Fruit fly (Drosophila melanogaster) whole organism, embryonic: Measurements from ENCODE around the gene Or9a.

ENCODE experiments used
- Aef1 ChIP-seq: fragments of 200-800 bp; sonication (Bioruptor generic); IDR thresholded peaks from 3 replicates; pipeline ENCODE4 v1.3.6; 2022; ENCODE audit warnings: missing biosample characterization, missing genetic modification characterization
- B-H1 ChIP-seq: fragments of 200-800 bp; sonication (Bioruptor generic); IDR thresholded peaks from 3 replicates; pipeline ENCODE4 v1.3.6; 2022; ENCODE audit warnings: missing biosample characterization, missing genetic modification characterization
- B-H2 ChIP-seq: fragments of 200-800 bp; sonication (Bioruptor generic); optimal IDR thresholded peaks from 2 replicates; lab custom pipeline; 2018; ENCODE audit warnings: missing biosample characterization, mild to moderate bottlenecking, missing genetic modification characterization
- BtbVII ChIP-seq: fragments of 200-800 bp; sonication (Bioruptor generic); optimal IDR thresholded peaks from 3 replicates; lab custom pipeline; 2017; ENCODE audit warnings: missing biosample characterization, mild to moderate bottlenecking, missing genetic modification characterization
- CG10565 ChIP-seq: fragments of 200-800 bp; sonication (Bioruptor generic); optimal IDR thresholded peaks from 3 replicates; lab custom pipeline; 2016; ENCODE audit warnings: missing biosample characterization, mild to moderate bottlenecking, missing genetic modification characterization
- CG11093 ChIP-seq: fragments of 200-800 bp; sonication (Bioruptor generic); IDR thresholded peaks from 3 replicates; pipeline ENCODE4 v1.3.6; 2022; ENCODE audit warnings: missing biosample characterization, missing genetic modification characterization
- CG12744 ChIP-seq: fragments of 200-800 bp; sonication (Bioruptor generic); optimal IDR thresholded peaks from 2 replicates; lab custom pipeline; 2016; ENCODE audit warnings: missing biosample characterization, missing genetic modification characterization
- CG13123 ChIP-seq: fragments of 200-800 bp; sonication (Bioruptor generic); optimal IDR thresholded peaks from 2 replicates; lab custom pipeline; 2016; ENCODE audit warnings: missing biosample characterization, missing genetic modification characterization
- CG13424 ChIP-seq: fragments of 200-800 bp; sonication (Bioruptor generic); optimal IDR thresholded peaks from 2 replicates; lab custom pipeline; 2019; ENCODE audit warnings: missing biosample characterization, mild to moderate bottlenecking, missing genetic modification characterization, moderate library complexity
- CG14050 ChIP-seq: fragments of 200-800 bp; sonication (Bioruptor generic); IDR thresholded peaks from 3 replicates; pipeline ENCODE4 v1.3.6; 2022; ENCODE audit warnings: missing biosample characterization, missing genetic modification characterization
- CG14667 ChIP-seq: fragments of 200-800 bp; sonication (Bioruptor generic); IDR thresholded peaks from 2 replicates; pipeline ENCODE4 v1.3.6; 2022; ENCODE audit warnings: missing biosample characterization, missing genetic modification characterization
- CG14965 ChIP-seq: fragments of 200-800 bp; sonication (Bioruptor generic); optimal IDR thresholded peaks from 2 replicates; lab custom pipeline; 2016; ENCODE audit warnings: missing biosample characterization, missing genetic modification characterization, borderline replicate concordance
- CG17328 ChIP-seq: fragments of 200-800 bp; sonication (Bioruptor generic); IDR thresholded peaks from 2 replicates; pipeline ENCODE4 v1.3.6; 2022; ENCODE audit warnings: missing biosample characterization, missing genetic modification characterization
- CG2712 ChIP-seq: fragments of 200-800 bp; optimal IDR thresholded peaks from 3 replicates; lab custom pipeline; 2019; ENCODE audit warnings: missing biosample characterization, mild to moderate bottlenecking, missing genetic modification characterization, moderate library complexity
- CG2875 ChIP-seq: fragments of 200-800 bp; sonication (Bioruptor generic); optimal IDR thresholded peaks from 2 replicates; lab custom pipeline; 2017; ENCODE audit warnings: missing biosample characterization, mild to moderate bottlenecking, missing genetic modification characterization, missing genetic modification reagents
- CG30403 ChIP-seq: fragments of 200-800 bp; sonication (Bioruptor generic); optimal IDR thresholded peaks from 3 replicates; lab custom pipeline; 2016; ENCODE audit warnings: missing biosample characterization, missing genetic modification characterization
- CG3838 ChIP-seq: fragments of 200-800 bp; sonication (Bioruptor generic); optimal IDR thresholded peaks from 3 replicates; lab custom pipeline; 2016; ENCODE audit warnings: missing biosample characterization, missing genetic modification characterization
- CG6683 ChIP-seq: fragments of 200-800 bp; sonication (Bioruptor generic); optimal IDR thresholded peaks from 2 replicates; lab custom pipeline; 2017; ENCODE audit warnings: missing biosample characterization, mild to moderate bottlenecking, missing genetic modification characterization, missing genetic modification reagents
- CG6791 ChIP-seq: fragments of 200-800 bp; sonication (Bioruptor generic); IDR thresholded peaks from 3 replicates; pipeline ENCODE4 v1.3.6; 2022; ENCODE audit warnings: missing biosample characterization, missing genetic modification characterization; ENCODE audit not compliant: partially characterized antibody
- CG6813 ChIP-seq: fragments of 200-800 bp; sonication (Bioruptor generic); optimal IDR thresholded peaks from 2 replicates; lab custom pipeline; 2017; ENCODE audit warnings: missing biosample characterization, missing genetic modification characterization, mild to moderate bottlenecking, moderate library complexity, missing genetic modification reagents
- CG7839 ChIP-seq: fragments of 200-800 bp; sonication (Bioruptor generic); optimal IDR thresholded peaks from 3 replicates; lab custom pipeline; 2018; ENCODE audit warnings: missing biosample characterization, mild to moderate bottlenecking, missing genetic modification characterization, moderate library complexity
- Chrac-16 ChIP-seq: fragments of 200-800 bp; sonication (Bioruptor generic); optimal IDR thresholded peaks from 3 replicates; lab custom pipeline; 2016; ENCODE audit warnings: missing biosample characterization, missing genetic modification characterization
- CrebB ChIP-seq: fragments of 200-800 bp; sonication (Bioruptor generic); optimal IDR thresholded peaks from 3 replicates; lab custom pipeline; 2018; ENCODE audit warnings: missing biosample characterization, mild to moderate bottlenecking, missing genetic modification characterization
- Fer1 ChIP-seq: fragments of 200-800 bp; sonication (Bioruptor generic); optimal IDR thresholded peaks from 2 replicates; lab custom pipeline; 2017; ENCODE audit warnings: missing biosample characterization, mild to moderate bottlenecking, missing genetic modification characterization
- HLHmδ ChIP-seq: fragments of 200-800 bp; sonication (Bioruptor generic); optimal IDR thresholded peaks from 2 replicates; lab custom pipeline; 2018; ENCODE audit warnings: missing biosample characterization, mild to moderate bottlenecking, missing genetic modification characterization, moderate library complexity
- Hand ChIP-seq: fragments of 200-800 bp; sonication (Bioruptor generic); optimal IDR thresholded peaks from 2 replicates; lab custom pipeline; 2017; ENCODE audit warnings: mild to moderate bottlenecking, missing biosample characterization, missing genetic modification reagents, missing genetic modification characterization
- Myb ChIP-seq: fragments of 200-800 bp; sonication (Bioruptor generic); optimal IDR thresholded peaks from 2 replicates; lab custom pipeline; 2016; ENCODE audit warnings: missing biosample characterization, missing genetic modification characterization
- NC2β ChIP-seq: fragments of 200-800 bp; sonication (Bioruptor generic); optimal IDR thresholded peaks from 2 replicates; lab custom pipeline; 2016; ENCODE audit warnings: missing biosample characterization, missing genetic modification characterization
- Sry-δ ChIP-seq: fragments of 200-800 bp; sonication (Bioruptor generic); optimal IDR thresholded peaks from 2 replicates; lab custom pipeline; 2016; ENCODE audit warnings: missing biosample characterization, missing genetic modification characterization
- Xrp1 ChIP-seq: fragments of 200-800 bp; sonication (Bioruptor generic); IDR thresholded peaks from 2 replicates; pipeline ENCODE4 v1.3.6; 2022; ENCODE audit warnings: missing biosample characterization, missing genetic modification characterization
- al ChIP-seq: fragments of 200-800 bp; sonication (Bioruptor generic); IDR thresholded peaks from 2 replicates; pipeline ENCODE4 v1.3.6; 2022; ENCODE audit warnings: missing biosample characterization, missing genetic modification characterization
- br ChIP-seq: fragments of >200 bp; optimal IDR thresholded peaks from 2 replicates; lab custom pipeline; 2017
- cwo ChIP-seq: fragments of 200-800 bp; sonication (Bioruptor generic); optimal IDR thresholded peaks from 3 replicates; lab custom pipeline; 2017; ENCODE audit warnings: missing biosample characterization, missing genetic modification characterization, mild to moderate bottlenecking, moderate library complexity, missing genetic modification reagents
- da ChIP-seq: fragments of 200-800 bp; sonication (Bioruptor generic); optimal IDR thresholded peaks from 2 replicates; lab custom pipeline; 2016; ENCODE audit warnings: missing biosample characterization, missing genetic modification characterization
- danr ChIP-seq: fragments of 200-800 bp; sonication (Bioruptor generic); IDR thresholded peaks from 2 replicates; pipeline ENCODE4 v1.3.6; 2022; ENCODE audit warnings: missing biosample characterization, missing genetic modification characterization
- gcm ChIP-seq: fragments of 200-800 bp; sonication (Bioruptor generic); optimal IDR thresholded peaks from 2 replicates; lab custom pipeline; 2019; ENCODE audit warnings: missing biosample characterization, mild to moderate bottlenecking, missing genetic modification characterization, moderate library complexity
- hbn ChIP-seq: fragments of 200-800 bp; sonication (Bioruptor generic); IDR thresholded peaks from 2 replicates; pipeline ENCODE4 v1.3.6; 2022; ENCODE audit warnings: missing biosample characterization, missing genetic modification characterization; ENCODE audit not compliant: partially characterized antibody
- insv ChIP-seq, 2 experiments: fragments of 200-800 bp; sonication (Bioruptor generic); optimal IDR thresholded peaks; 3 replicates each; lab custom pipeline; 2016 to 2018; ENCODE audit warnings: missing biosample characterization in 2 of 2, missing genetic modification characterization in 2 of 2
- mam ChIP-seq: fragments of 200-800 bp; sonication (Bioruptor generic); optimal IDR thresholded peaks from 3 replicates; lab custom pipeline; 2016; ENCODE audit warnings: missing biosample characterization, missing genetic modification characterization
- pb ChIP-seq: fragments of 200-800 bp; sonication (Bioruptor generic); optimal IDR thresholded peaks from 3 replicates; lab custom pipeline; 2016; ENCODE audit warnings: missing biosample characterization, missing genetic modification characterization
- phol ChIP-seq: fragments of 200-800 bp; sonication (Bioruptor generic); optimal IDR thresholded peaks from 3 replicates; lab custom pipeline; 2018; ENCODE audit warnings: missing biosample characterization, mild to moderate bottlenecking, missing genetic modification characterization, moderate library complexity
- schlank ChIP-seq: fragments of 200-800 bp; sonication (Bioruptor generic); optimal IDR thresholded peaks from 2 replicates; lab custom pipeline; 2018; ENCODE audit warnings: missing biosample characterization, mild to moderate bottlenecking, missing genetic modification characterization
- scrt ChIP-seq: fragments of 200-800 bp; sonication (Bioruptor generic); optimal IDR thresholded peaks from 2 replicates; lab custom pipeline; 2018; ENCODE audit warnings: missing biosample characterization, mild to moderate bottlenecking, missing genetic modification characterization, moderate library complexity
- sisA ChIP-seq: fragments of 200-800 bp; sonication (Bioruptor generic); IDR thresholded peaks from 2 replicates; pipeline ENCODE4 v1.3.6; 2022; ENCODE audit warnings: missing biosample characterization, missing genetic modification characterization
- slou ChIP-seq: fragments of 200-800 bp; sonication (Bioruptor generic); optimal IDR thresholded peaks from 3 replicates; lab custom pipeline; 2016; ENCODE audit warnings: missing biosample characterization, missing genetic modification characterization
- sna ChIP-seq: fragments of 200-800 bp; sonication (Bioruptor generic); IDR thresholded peaks from 2 replicates; pipeline ENCODE4 v1.3.6; 2022; ENCODE audit warnings: missing biosample characterization, missing genetic modification characterization; ENCODE audit not compliant: partially characterized antibody
- stwl ChIP-seq: fragments of 200-800 bp; sonication (Bioruptor generic); optimal IDR thresholded peaks from 3 replicates; lab custom pipeline; 2018; ENCODE audit warnings: missing biosample characterization, mild to moderate bottlenecking, missing genetic modification characterization, moderate library complexity
- tna ChIP-seq: fragments of 200-800 bp; sonication (Bioruptor generic); IDR thresholded peaks from 2 replicates; pipeline ENCODE4 v1.3.6; 2022; ENCODE audit warnings: missing biosample characterization, missing genetic modification characterization; ENCODE audit not compliant: partially characterized antibody
- toy ChIP-seq: fragments of 200-800 bp; sonication (Bioruptor generic); IDR thresholded peaks from 2 replicates; pipeline ENCODE4 v1.3.6; 2022; ENCODE audit warnings: missing biosample characterization, missing genetic modification characterization
- wek ChIP-seq: fragments of 200-800 bp; sonication (Bioruptor generic); optimal IDR thresholded peaks from 3 replicates; lab custom pipeline; 2018; ENCODE audit warnings: missing biosample characterization, mild to moderate bottlenecking, missing genetic modification characterization, moderate library complexity
- z ChIP-seq: fragments of 200-800 bp; sonication (Bioruptor generic); IDR thresholded peaks from 3 replicates; pipeline ENCODE4 v1.3.6; 2022; ENCODE audit warnings: missing biosample characterization, missing genetic modification characterization

Gene Or9a

dm6 chrX:10474625-10475024, 15.1 kb upstream of the Or9a start, which contains the start of gene nocte (continued):
- TF ChIP-seq B-H2 (GFP tag; lab: Kevin White, UChicago) = no peak
- TF ChIP-seq CG17328 (GFP tag; lab: Robert Waterston, UW) = no peak
- TF ChIP-seq wek (GFP tag; lab: Kevin White, UChicago) = no peak
- TF ChIP-seq CG13424 (tag; lab: Kevin White, UChicago) = no peak
- TF ChIP-seq B-H1 (GFP tag; lab: Robert Waterston, UW) = no peak
- TF ChIP-seq CG7839 = no peak
- no peak for TF ChIP-seq HLHmδ (GFP tag; lab: Kevin White, UChicago)
- TF ChIP-seq da (GFP tag; lab: Kevin White, UChicago) = no peak
- no peak for TF ChIP-seq CG12744 (GFP tag; lab: Kevin White, UChicago)
- TF ChIP-seq CG14667 (GFP tag; lab: Robert Waterston, UW) = no peak
- peak; percentile 16 for TF ChIP-seq Myb
- TF ChIP-seq sisA (GFP tag; lab: Robert Waterston, UW) = no peak
- no peak for TF ChIP-seq al (GFP tag; lab: Robert Waterston, UW)
- TF ChIP-seq CG14050 (GFP tag; lab: Robert Waterston, UW) = no peak
- TF ChIP-seq scrt (GFP tag; lab: Kevin White, UChicago) = no peak
- TF ChIP-seq Xrp1 (GFP tag; lab: Robert Waterston, UW) = no peak
- no peak for TF ChIP-seq br (lab: Kevin White, UChicago)
- peak; percentile 67 for TF ChIP-seq stwl
- no peak for TF ChIP-seq CrebB (tag; lab: Kevin White, UChicago)
- TF ChIP-seq phol (tag; lab: Kevin White, UChicago) = peak; percentile 53
- no peak for TF ChIP-seq gcm (GFP tag; lab: Kevin White, UChicago)
- no peak for TF ChIP-seq CG13123 (GFP tag; lab: Kevin White, UChicago)
- TF ChIP-seq danr = no peak
- TF ChIP-seq sna (GFP tag; lab: Robert Waterston, UW) = 0 out of 2 replicates have a peak, but pooled peaks have one; percentile 25
- no peak for TF ChIP-seq CG2875
- no peak for TF ChIP-seq CG6683 (GFP tag; lab: Kevin White, UChicago)
- TF ChIP-seq Hand (GFP tag; lab: Kevin White, UChicago) = no peak
- TF ChIP-seq pb = no peak
- TF ChIP-seq CG2712 = peak; percentile 98
- TF ChIP-seq CG10565 (GFP tag; lab: Kevin White, UChicago) = no peak
- peak in 1 of 2 experiments; percentile 66 for TF ChIP-seq insv (GFP tag; optimal IDR thresholded peaks at IDR 0.05; lab: Kevin White, UChicago)
- no peak for TF ChIP-seq CG3838 (GFP tag; lab: Kevin White, UChicago)
- no peak for TF ChIP-seq slou
- peak; percentile 21 for TF ChIP-seq CG30403 (GFP tag; lab: Kevin White, UChicago)
- TF ChIP-seq z (GFP tag; lab: Robert Waterston, UW) = no peak
- TF ChIP-seq CG6813 (GFP tag; lab: Kevin White, UChicago) = no peak
- TF ChIP-seq CG11093 = no peak
- TF ChIP-seq Fer1 = no peak
- no peak for TF ChIP-seq tna
- no peak for TF ChIP-seq Aef1 (GFP tag; lab: Robert Waterston, UW)
- TF ChIP-seq schlank = no peak
- TF ChIP-seq toy = no peak
- no peak for TF ChIP-seq CG14965
- no peak for TF ChIP-seq hbn (GFP tag; lab: Robert Waterston, UW)
- TF ChIP-seq cwo (GFP tag; lab: Kevin White, UChicago) = no peak
- no peak for TF ChIP-seq CG6791 (GFP tag; lab: Robert Waterston, UW)
- no peak for TF ChIP-seq NC2β (GFP tag; lab: Kevin White, UChicago)
- TF ChIP-seq Chrac-16 (GFP tag; lab: Kevin White, UChicago) = no peak
- TF ChIP-seq Sry-δ (GFP tag; lab: Kevin White, UChicago) = peak; percentile 66
- TF ChIP-seq mam = peak; percentile 44
- no peak for TF ChIP-seq BtbVII (GFP tag; lab: Kevin White, UChicago)
